Worm (Caenorhabditis elegans): ENCODE results near the gene mtp-18.

DNA sequence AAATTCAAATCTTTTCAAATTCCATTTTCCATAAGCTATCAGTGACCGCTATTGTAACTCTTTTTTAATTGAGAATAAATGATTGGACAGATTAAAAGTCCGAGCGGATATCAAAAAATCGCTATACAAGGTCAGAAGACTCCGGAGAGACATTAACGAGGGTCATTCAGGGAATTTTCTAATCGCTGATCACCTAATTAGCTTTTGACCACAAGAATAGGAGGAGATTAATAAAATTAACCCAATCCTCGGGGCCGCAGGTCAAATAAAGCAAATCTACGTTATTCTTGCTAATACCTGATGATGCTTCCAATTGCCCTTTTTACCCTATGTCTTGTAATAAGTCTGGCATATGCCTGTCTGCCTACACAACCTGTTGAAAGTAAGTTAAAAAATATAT lies 32.5 kb downstream of the mtp-18 start, which contains the start of gene T25B2.1:
- TF ChIP-seq nhr-90 (tag; optimal IDR thresholded peaks at IDR 0.05; ENCODE audit: poor library complexity) (no peak), lir-3 (tag; optimal IDR thresholded peaks at IDR 0.05; ENCODE audit: poor library complexity) (no peak), mdl-1 (tag; optimal IDR thresholded peaks at IDR 0.05) (no peak), nhr-12 (tag; optimal IDR thresholded peaks at IDR 0.05) (no peak), snpc-4 (tag; optimal IDR thresholded peaks at IDR 0.05) (no peak), snu-23 (GFP tag; optimal IDR thresholded peaks at IDR 0.05) (no peak), ama-1 (optimal IDR thresholded peaks at IDR 0.05) (no peak), ztf-4 (tag; optimal IDR thresholded peaks at IDR 0.05) (no peak), lin-39 (tag; optimal IDR thresholded peaks at IDR 0.05) (no peak), pag-3 (tag; optimal IDR thresholded peaks at IDR 0.05; ENCODE audit: borderline replicate concordance, insufficient read depth) (no peak), mep-1 (tag; optimal IDR thresholded peaks at IDR 0.05) (no peak), dpl-1 (GFP tag; optimal IDR thresholded peaks at IDR 0.05) (no peak), xbp-1 (tag; optimal IDR thresholded peaks at IDR 0.05) (no peak)
